Worm (Caenorhabditis elegans) whole organism, L2 larva: ENCODE results near the gene zipt-3.
A peak's percentile ranks its signal among the peaks of the same experiment; 100 is the strongest.

Source experiments
- C34F6.9 ChIP-seq: fragments of 150-350 bp; optimal IDR thresholded peaks from 2 replicates; lab custom pipeline; 2014; ENCODE audit warnings: missing biosample characterization, missing genetic modification characterization
- F13H6.1 ChIP-seq: sonication (generic microtip); optimal IDR thresholded peaks from 2 replicates; lab custom pipeline; 2016; ENCODE audit warnings: missing genetic modification characterization, missing compliant biosample characterization
- R02D3.7 ChIP-seq: fragments of 150-350 bp; optimal IDR thresholded peaks from 2 replicates; lab custom pipeline; 2014; ENCODE audit warnings: missing biosample characterization, missing genetic modification characterization
- Y55F3AM.14 ChIP-seq: fragments of 200-800 bp; sonication (Bioruptor generic); optimal IDR thresholded peaks from 2 replicates; lab custom pipeline; 2018; ENCODE audit warnings: mild to moderate bottlenecking, missing genetic modification characterization, missing compliant biosample characterization
- ZK546.5 ChIP-seq: sonication (generic microtip); optimal IDR thresholded peaks from 2 replicates; lab custom pipeline; 2017; ENCODE audit warnings: missing biosample characterization, missing genetic modification characterization
- alr-1 ChIP-seq: fragments of 150-350 bp; optimal IDR thresholded peaks from 2 replicates; lab custom pipeline; 2014; ENCODE audit warnings: missing biosample characterization, missing genetic modification characterization
- ama-1 ChIP-seq: fragments of 150-350 bp; optimal IDR thresholded peaks from 2 replicates; lab custom pipeline; 2018; ENCODE audit warnings: inconsistent platforms
- blmp-1 ChIP-seq: sonication (generic microtip); optimal IDR thresholded peaks from 2 replicates; lab custom pipeline; 2017; ENCODE audit warnings: missing genetic modification characterization, mild to moderate bottlenecking, missing compliant biosample characterization, antibody characterized with exemption, moderate library complexity; ENCODE audit not compliant: insufficient read depth
- ceh-16 ChIP-seq: fragments of 150-350 bp; optimal IDR thresholded peaks from 2 replicates; lab custom pipeline; 2014; ENCODE audit warnings: missing biosample characterization, missing genetic modification characterization
- ceh-82 ChIP-seq: fragments of 150-350 bp; optimal IDR thresholded peaks from 2 replicates; lab custom pipeline; 2014; ENCODE audit warnings: missing biosample characterization, missing genetic modification characterization
- dmd-4 ChIP-seq: sonication (generic microtip); optimal IDR thresholded peaks from 2 replicates; lab custom pipeline; 2017; ENCODE audit warnings: missing biosample characterization, missing genetic modification characterization
- egl-27 ChIP-seq: sonication (generic microtip); optimal IDR thresholded peaks from 3 replicates; lab custom pipeline; 2017; ENCODE audit warnings: missing biosample characterization, missing genetic modification reagents, missing genetic modification characterization
- elt-1 ChIP-seq: fragments of 150-350 bp; optimal IDR thresholded peaks from 2 replicates; lab custom pipeline; 2014; ENCODE audit warnings: missing biosample characterization, missing genetic modification characterization
- elt-3 ChIP-seq: sonication (generic microtip); optimal IDR thresholded peaks from 2 replicates; lab custom pipeline; 2017; ENCODE audit warnings: missing biosample characterization, missing genetic modification characterization
- fos-1 ChIP-seq: fragments of 150-350 bp; optimal IDR thresholded peaks from 2 replicates; lab custom pipeline; 2014; ENCODE audit warnings: missing biosample characterization, missing genetic modification characterization
- lin-13 ChIP-seq: fragments of 150-350 bp; optimal IDR thresholded peaks from 2 replicates; lab custom pipeline; 2014; ENCODE audit warnings: missing biosample characterization, missing genetic modification reagents, missing genetic modification characterization
- lin-39 ChIP-seq: fragments of 150-350 bp; optimal IDR thresholded peaks from 2 replicates; lab custom pipeline; 2014; ENCODE audit warnings: missing biosample characterization, missing genetic modification reagents, missing genetic modification characterization
- lsy-2 ChIP-seq, 2 experiments: fragments of 150-350 bp in 1 of 2; sonication (generic microtip) in 1 of 2; optimal IDR thresholded peaks; 2 replicates each; lab custom pipeline; 2014 to 2017; ENCODE audit warnings: missing biosample characterization in 2 of 2, missing genetic modification characterization in 2 of 2
- mdl-1 ChIP-seq, 2 experiments: fragments of 150-350 bp in 1 of 2; sonication (generic microtip) in 1 of 2; optimal IDR thresholded peaks; 2 replicates each; lab custom pipeline; 2017; ENCODE audit warnings: missing biosample characterization in 2 of 2, missing genetic modification characterization in 2 of 2
- nhr-10 ChIP-seq: sonication (generic microtip); optimal IDR thresholded peaks from 2 replicates; lab custom pipeline; 2017; ENCODE audit warnings: missing biosample characterization, missing genetic modification characterization
- nhr-11 ChIP-seq: fragments of 150-350 bp; optimal IDR thresholded peaks from 2 replicates; lab custom pipeline; 2014; ENCODE audit warnings: missing biosample characterization, missing genetic modification characterization
- nhr-21 ChIP-seq: fragments of 150-350 bp; optimal IDR thresholded peaks from 2 replicates; lab custom pipeline; 2014; ENCODE audit warnings: missing biosample characterization, missing genetic modification characterization
- nhr-237 ChIP-seq: fragments of 150-350 bp; optimal IDR thresholded peaks from 2 replicates; lab custom pipeline; 2014; ENCODE audit warnings: missing biosample characterization, missing genetic modification characterization
- nhr-6 ChIP-seq: fragments of 150-350 bp; optimal IDR thresholded peaks from 2 replicates; lab custom pipeline; 2014; ENCODE audit warnings: missing biosample characterization, missing genetic modification characterization
- nhr-77 ChIP-seq: fragments of 150-350 bp; optimal IDR thresholded peaks from 2 replicates; lab custom pipeline; 2014; ENCODE audit warnings: missing biosample characterization, missing genetic modification characterization
- peb-1 ChIP-seq: fragments of 150-350 bp; optimal IDR thresholded peaks from 2 replicates; lab custom pipeline; 2014; ENCODE audit warnings: missing biosample characterization, missing genetic modification characterization
- sem-4 ChIP-seq: fragments of 150-350 bp; optimal IDR thresholded peaks from 2 replicates; lab custom pipeline; 2014; ENCODE audit warnings: missing biosample characterization, missing genetic modification reagents, missing genetic modification characterization
- unc-39 ChIP-seq: fragments of 150-350 bp; optimal IDR thresholded peaks from 2 replicates; lab custom pipeline; 2014; ENCODE audit warnings: missing biosample characterization, missing genetic modification characterization
- unc-55 ChIP-seq: fragments of 150-350 bp; sonication (generic microtip); optimal IDR thresholded peaks from 3 replicates; lab custom pipeline; 2014; ENCODE audit warnings: missing biosample characterization, missing genetic modification reagents, missing genetic modification characterization
- unc-62 ChIP-seq: fragments of 150-350 bp; optimal IDR thresholded peaks from 2 replicates; lab custom pipeline; 2014; ENCODE audit warnings: missing biosample characterization, missing genetic modification reagents, missing genetic modification characterization
- ztf-1 ChIP-seq: fragments of 200-800 bp; sonication (Bioruptor generic); conservative IDR thresholded peaks from 2 replicates; pipeline ENCODE4 v1.3.6; 2022; ENCODE audit warnings: missing genetic modification characterization, missing compliant biosample characterization
- ztf-4 ChIP-seq: fragments of 150-350 bp; optimal IDR thresholded peaks from 2 replicates; lab custom pipeline; 2014; ENCODE audit warnings: missing biosample characterization, missing genetic modification characterization

The zipt-3 gene

DNA sequence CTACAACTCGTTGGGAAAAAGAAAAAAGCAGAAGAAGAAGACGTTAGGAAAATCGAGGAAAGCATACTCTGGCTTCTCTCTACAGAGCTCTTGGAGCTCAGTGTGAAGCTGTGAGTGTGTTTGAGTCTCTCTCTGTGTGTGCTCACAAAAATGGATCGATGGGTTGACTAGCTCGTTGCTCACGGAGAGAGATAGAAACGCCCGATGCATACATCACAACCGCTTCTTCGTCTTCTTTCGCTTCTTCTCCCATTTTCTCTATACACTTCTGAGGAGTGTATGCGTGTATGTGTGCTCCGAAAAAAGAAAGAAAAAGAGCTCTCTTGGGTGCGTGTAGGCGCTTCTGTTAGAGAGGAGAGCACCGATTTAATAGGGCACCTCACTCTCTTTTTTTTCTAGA is 7.2 kb downstream of the zipt-3 start (continued):
- TF ChIP-seq fos-1 = no peak
- TF ChIP-seq F13H6.1 (tag; lab: Kevin White, UChicago) = peak; percentile 52
- no peak for TF ChIP-seq blmp-1 (tag; lab: Kevin White, UChicago)
- TF ChIP-seq unc-62 (GFP tag; lab: Kevin White, UChicago) = no peak
- no peak for TF ChIP-seq dmd-4
- peak; percentile 82 for TF ChIP-seq nhr-6 (tag; lab: Kevin White, UChicago)
- peak; percentile 3 for TF ChIP-seq ceh-82 (tag; lab: Kevin White, UChicago)
- peak; percentile 20 for TF ChIP-seq lin-39 (tag; lab: Kevin White, UChicago)
- no peak for TF ChIP-seq nhr-11 (tag; lab: Kevin White, UChicago)

DNA sequence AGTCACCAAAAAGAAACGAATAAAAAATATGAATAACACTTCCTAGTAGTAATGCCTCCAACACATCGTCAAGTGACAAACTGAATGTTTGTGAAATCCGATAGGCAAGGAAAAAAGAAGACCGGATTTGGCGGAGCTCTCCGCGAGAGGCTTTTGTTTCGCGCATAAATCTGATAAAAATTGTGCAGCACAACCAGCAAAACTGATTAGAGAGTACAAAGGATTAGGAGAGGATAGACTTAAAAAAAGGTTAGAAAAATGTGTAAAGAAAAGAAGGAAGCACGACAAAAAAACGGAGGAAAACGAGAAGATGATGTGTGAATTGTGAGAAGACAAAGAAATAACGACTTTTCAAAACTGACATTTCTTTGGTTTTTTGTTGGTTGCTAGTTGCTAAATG is 9.8 kb downstream of the zipt-3 start, which contains the start of gene rab-3:
TSS of gene rab-3 (minus strand) at position 147 of the 400 bp plus-strand sequence.
- TF ChIP-seq mdl-1 (tag; optimal IDR thresholded peaks at IDR 0.05; lab: Kevin White, UChicago) = no peak
- no peak for TF ChIP-seq R02D3.7
- TF ChIP-seq ceh-82 (tag; lab: Kevin White, UChicago) = no peak
- peak; percentile 10 for TF ChIP-seq C34F6.9 (tag; lab: Kevin White, UChicago)

DNA sequence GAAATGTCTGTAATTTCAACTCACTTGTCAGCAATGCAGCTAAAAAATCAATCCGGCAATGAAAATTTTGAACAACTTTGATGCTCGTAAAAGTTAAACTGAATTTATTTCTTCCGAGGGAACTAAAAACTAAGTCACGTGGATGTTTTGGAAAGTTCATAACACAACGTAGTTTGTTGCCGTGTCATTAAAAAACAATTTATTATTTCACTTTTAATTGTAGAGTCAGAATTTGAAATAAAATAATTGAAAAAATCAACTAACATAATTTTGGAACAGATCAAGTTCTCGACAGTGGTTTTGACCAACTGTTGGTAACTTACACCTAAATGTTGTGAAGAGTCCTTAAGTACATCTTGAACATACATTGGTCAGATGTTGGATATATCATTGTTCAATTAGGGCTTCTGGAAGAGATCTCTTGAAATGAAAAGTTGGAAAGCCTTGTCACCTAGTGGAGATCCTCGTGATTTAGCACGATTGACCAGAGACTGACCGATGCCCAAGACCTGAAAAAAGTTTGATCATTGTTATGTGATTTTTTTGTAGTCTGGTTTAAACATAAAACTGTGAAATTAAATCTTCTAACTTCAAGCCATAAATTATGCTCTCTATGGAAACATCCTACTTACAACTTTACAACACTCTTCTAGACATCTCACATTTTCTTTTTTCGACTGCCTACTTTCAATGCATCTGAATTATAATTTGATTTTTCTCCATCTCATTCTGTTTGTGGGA is 12.6 kb downstream of the zipt-3 start, which contains the start of the genes C18A3.7 and C18A3.11:
TSS of gene C18A3.7 (minus strand) at position 101 of the 741 bp plus-strand sequence.
TSS of gene C18A3.11 (plus strand) at position 691 of the 741 bp plus-strand sequence.
- TF ChIP-seq egl-27 = no peak
- TF ChIP-seq sem-4 (tag; lab: Kevin White, UChicago) = no peak
- TF ChIP-seq unc-39 (tag; lab: Kevin White, UChicago) = no peak
- no peak for TF ChIP-seq C34F6.9 (tag; lab: Kevin White, UChicago)
- TF ChIP-seq ama-1 (lab: Kevin White, UChicago) = no peak
- TF ChIP-seq lin-13 (GFP tag; lab: Kevin White, UChicago) = no peak
- TF ChIP-seq lsy-2 (tag; optimal IDR thresholded peaks at IDR 0.05; lab: Kevin White, UChicago) = no peak
- no peak for TF ChIP-seq nhr-11 (tag; lab: Kevin White, UChicago)
- TF ChIP-seq ZK546.5 (tag; lab: Kevin White, UChicago) = no peak
- no peak for TF ChIP-seq R02D3.7
- TF ChIP-seq alr-1 (tag; lab: Kevin White, UChicago) = no peak
- TF ChIP-seq ztf-4 = no peak
- no peak for TF ChIP-seq Y55F3AM.14 (GFP tag; lab: Kevin White, UChicago)

DNA sequence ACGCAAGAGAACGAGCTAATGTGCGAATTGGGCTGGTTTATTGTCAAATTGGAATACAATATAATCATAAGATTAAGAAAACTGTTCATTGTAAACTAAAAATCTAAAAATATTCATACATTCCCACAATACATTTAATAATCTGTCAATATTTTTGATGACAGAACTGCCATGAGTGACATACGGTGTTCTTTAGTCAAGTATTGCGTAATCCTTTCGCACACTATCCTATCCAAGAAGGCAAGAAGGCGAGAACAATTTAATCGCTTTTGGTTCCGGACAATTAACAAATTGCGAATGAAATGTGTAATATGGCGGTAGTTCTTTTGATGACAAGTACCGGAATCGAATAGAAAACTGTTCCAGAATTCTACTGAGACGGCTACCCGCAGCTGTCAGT is 17.0 kb downstream of the zipt-3 start:
- TF ChIP-seq nhr-21 (tag; lab: Kevin White, UChicago) = no peak
- TF ChIP-seq lin-13 (GFP tag; lab: Kevin White, UChicago) = no peak
- no peak for TF ChIP-seq Y55F3AM.14 (GFP tag; lab: Kevin White, UChicago)
- no peak for TF ChIP-seq egl-27
- no peak for TF ChIP-seq unc-39 (tag; lab: Kevin White, UChicago)
- no peak for TF ChIP-seq elt-3 (tag; lab: Kevin White, UChicago)
- TF ChIP-seq ceh-16 (tag; lab: Kevin White, UChicago) = no peak
- TF ChIP-seq sem-4 (tag; lab: Kevin White, UChicago) = no peak
- no peak for TF ChIP-seq F13H6.1 (tag; lab: Kevin White, UChicago)
- no peak for TF ChIP-seq C34F6.9 (tag; lab: Kevin White, UChicago)
- TF ChIP-seq nhr-77 (tag; lab: Kevin White, UChicago) = no peak
- no peak for TF ChIP-seq lin-39 (tag; lab: Kevin White, UChicago)
- no peak for TF ChIP-seq blmp-1 (tag; lab: Kevin White, UChicago)
- no peak for TF ChIP-seq nhr-10 (tag; lab: Kevin White, UChicago)
- no peak for TF ChIP-seq nhr-237 (tag; lab: Kevin White, UChicago)
- no peak for TF ChIP-seq peb-1 (tag; lab: Kevin White, UChicago)

DNA sequence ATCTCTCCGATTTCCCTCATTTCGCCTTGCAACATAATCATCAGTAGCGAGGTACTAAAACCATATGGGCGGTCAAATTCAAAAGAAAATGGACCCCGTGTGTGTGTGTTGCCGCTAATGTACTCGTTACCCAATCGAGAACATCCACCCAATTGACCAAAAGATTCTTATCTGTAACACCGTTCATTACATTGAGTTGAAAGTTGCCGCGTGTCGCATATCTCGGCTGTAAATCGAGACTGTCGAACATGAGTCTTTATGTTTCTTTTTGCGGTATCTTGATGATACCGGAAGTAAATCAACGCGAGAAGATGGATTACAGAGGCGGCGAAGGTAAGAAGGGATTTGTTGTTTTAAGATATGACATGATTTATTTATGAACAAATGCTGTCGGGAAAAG is 17.8 kb downstream of the zipt-3 start:
- peak; percentile 20 for TF ChIP-seq elt-1 (tag; lab: Kevin White, UChicago)
- no peak for TF ChIP-seq fos-1
- TF ChIP-seq ceh-16 (tag; lab: Kevin White, UChicago) = peak; percentile 94
- TF ChIP-seq unc-55 (GFP tag; lab: Kevin White, UChicago) = no peak
- no peak for TF ChIP-seq lin-39 (tag; lab: Kevin White, UChicago)
- no peak for TF ChIP-seq ztf-1 (GFP tag; lab: Robert Waterston, UW)
